Fruit fly (Drosophila melanogaster) Kc167 (cell line): Measurements from ENCODE around the gene fwd.

Experiments used
- h ChIP-seq: fragments of >200 bp; optimal IDR thresholded peaks from 3 replicates; lab custom pipeline; 2018; ENCODE audit warnings: missing external identifiers
- psq ChIP-seq: fragments of >200 bp; optimal IDR thresholded peaks from 2 replicates; lab custom pipeline; 2017; ENCODE audit warnings: missing external identifiers

- TF ChIP-seq h (lab: Kevin White, UChicago) (no peak), psq (lab: Kevin White, UChicago) (no peak)
These were observed 30.1 kb upstream of the fwd start for dm6 chr3L:349751-350150.
